Worm (Caenorhabditis elegans): ENCODE data around the gene srx-59.

- TF ChIP-seq ref-1 (GFP tag; conservative IDR thresholded peaks at IDR 0.05) = no peak
- TF ChIP-seq tab-1 (GFP tag; IDR thresholded peaks at IDR 0.05) = no peak
- no peak for TF ChIP-seq cog-1 (tag; optimal IDR thresholded peaks at IDR 0.05)
- TF ChIP-seq klf-2 (GFP tag; conservative IDR thresholded peaks at IDR 0.05) = no peak
Measured at ce11 chrV:6928938-6929337, 42.7 kb upstream of the srx-59 start, which contains the start of gene unc-68.

All from whole organism, midembryonic.